Fruit fly (Drosophila melanogaster): ENCODE results near the gene dgt1.

DNA sequence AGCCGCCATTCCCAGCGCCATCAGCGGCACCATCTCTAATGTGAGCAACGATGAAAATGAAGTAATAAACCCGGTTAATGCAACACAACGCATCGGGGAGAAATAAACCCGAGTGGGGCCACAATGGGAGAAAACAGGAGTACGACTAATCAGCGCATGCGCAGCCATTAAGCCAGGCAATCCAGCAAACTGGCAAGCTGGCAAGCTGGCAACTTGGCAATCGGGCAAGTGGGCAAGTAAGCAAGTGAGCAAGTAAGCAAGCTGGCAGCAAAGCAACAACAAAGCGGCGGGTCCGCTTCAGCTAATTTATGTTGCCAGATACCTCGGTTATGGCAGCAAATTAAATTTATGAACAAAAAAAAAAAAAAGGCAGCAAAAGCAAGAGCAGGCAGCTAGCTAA lies 42.3 kb upstream of the dgt1 start:
- TF ChIP-seq Dif (GFP tag; optimal IDR thresholded peaks at IDR 0.05; ENCODE audit: partially characterized antibody) (no peak), psq (GFP tag; optimal IDR thresholded peaks at IDR 0.05) (no peak), dmrt93B (GFP tag; optimal IDR thresholded peaks at IDR 0.05) (no peak), usp (GFP tag; optimal IDR thresholded peaks at IDR 0.05) (no peak), Myc (optimal IDR thresholded peaks at IDR 0.05) (no peak), Rel (GFP tag; optimal IDR thresholded peaks at IDR 0.05) (no peak), Rel (tag; optimal IDR thresholded peaks at IDR 0.05) (no peak), tai (GFP tag; optimal IDR thresholded peaks at IDR 0.05) (no peak)
